Worm (Caenorhabditis elegans) whole organism, L4/young adult: ENCODE data around the gene Y73F4A.3.

Experiments
- W03F9.2 ChIP-seq: fragments of 150-350 bp; optimal IDR thresholded peaks from 2 replicates; lab custom pipeline; 2014; ENCODE audit warnings: missing biosample characterization, missing genetic modification characterization
- dao-5 ChIP-seq: sonication (generic microtip); optimal IDR thresholded peaks from 2 replicates; lab custom pipeline; 2016; ENCODE audit warnings: missing genotype, missing genetic modification characterization, moderate library complexity, missing compliant biosample characterization
- him-1 ChIP-seq: sonication (generic microtip); optimal IDR thresholded peaks from 2 replicates; lab custom pipeline; 2016; ENCODE audit warnings: missing genotype, missing genetic modification reagents, missing genetic modification characterization, missing compliant biosample characterization

The Y73F4A.3 gene

ce11 chrIV:8992786-8993185, 47.5 kb downstream of the Y73F4A.3 start, which contains the start of gene mltn-12:
TSS of gene mltn-12 (plus strand) at chrIV:8993086.
- no peak for TF ChIP-seq dao-5 (tag; lab: Kevin White, UChicago)
- no peak for TF ChIP-seq him-1 (tag; lab: Kevin White, UChicago)
- TF ChIP-seq W03F9.2 = no peak
